Worm (Caenorhabditis elegans) whole organism, L1 larva: ENCODE results near the gene maph-9.
A peak's percentile ranks its signal among the peaks of the same experiment; 100 is the strongest.

Experiments used
- C16A3.4 ChIP-seq: fragments of 150-350 bp; optimal IDR thresholded peaks from 2 replicates; lab custom pipeline; 2014; ENCODE audit warnings: missing biosample characterization, missing genetic modification characterization
- C34B4.2 ChIP-seq: sonication (generic microtip); optimal IDR thresholded peaks from 2 replicates; lab custom pipeline; 2017; ENCODE audit warnings: mild to moderate bottlenecking, missing genetic modification characterization, missing compliant biosample characterization
- Y116A8C.19 ChIP-seq: sonication (generic microtip); optimal IDR thresholded peaks from 2 replicates; lab custom pipeline; 2016; ENCODE audit warnings: missing compliant biosample characterization, missing genetic modification characterization, borderline replicate concordance
- aly-2 ChIP-seq: fragments of 150-350 bp; optimal IDR thresholded peaks from 2 replicates; lab custom pipeline; 2014; ENCODE audit warnings: missing biosample characterization, missing genetic modification characterization
- ama-1 ChIP-seq: fragments of 150-350 bp; optimal IDR thresholded peaks from 2 replicates; lab custom pipeline; 2014
- ceh-63 ChIP-seq: fragments of 200-800 bp; sonication (Bioruptor generic); optimal IDR thresholded peaks from 2 replicates; lab custom pipeline; 2018; ENCODE audit warnings: mild to moderate bottlenecking, missing genetic modification characterization, missing compliant biosample characterization
- ceh-82 ChIP-seq, 3 experiments: fragments of 150-350 bp in 1 of 3; sonication (generic microtip) in 2 of 3; optimal IDR thresholded peaks; 2 replicates each; lab custom pipeline; 2014 to 2017; ENCODE audit warnings: missing biosample characterization in 3 of 3, missing genetic modification characterization in 3 of 3
- ceh-88 ChIP-seq: fragments of 200-800 bp; sonication (Bioruptor generic); IDR thresholded peaks from 2 replicates; pipeline ENCODE4 v1.3.6; 2022; ENCODE audit warnings: missing genetic modification characterization, missing compliant biosample characterization
- ceh-90 ChIP-seq: sonication (generic microtip); optimal IDR thresholded peaks from 2 replicates; lab custom pipeline; 2016; ENCODE audit warnings: missing genetic modification characterization, missing compliant biosample characterization
- ces-1 ChIP-seq: fragments of 150-350 bp; optimal IDR thresholded peaks from 2 replicates; lab custom pipeline; 2014; ENCODE audit warnings: missing biosample characterization, missing genetic modification reagents, missing genetic modification characterization
- egl-27 ChIP-seq, 2 experiments: fragments of 150-350 bp in 1 of 2; sonication (generic microtip); optimal IDR thresholded peaks; 3 replicates each; lab custom pipeline; 2017 to 2018; ENCODE audit warnings: missing biosample characterization in 2 of 2, missing genetic modification characterization in 2 of 2, missing genetic modification reagents in 2 of 2
- elt-2 ChIP-seq: sonication (generic microtip); optimal IDR thresholded peaks from 2 replicates; lab custom pipeline; 2016; ENCODE audit warnings: missing genetic modification characterization, mild to moderate bottlenecking, inconsistent platforms, missing compliant biosample characterization, missing genetic modification reagents
- fkh-10 ChIP-seq: sonication (generic microtip); optimal IDR thresholded peaks from 2 replicates; lab custom pipeline; 2017; ENCODE audit warnings: missing biosample characterization, missing genetic modification reagents, missing genetic modification characterization
- fos-1 ChIP-seq: fragments of 150-350 bp; optimal IDR thresholded peaks from 2 replicates; lab custom pipeline; 2014; ENCODE audit warnings: missing biosample characterization, missing genetic modification characterization
- grh-1 ChIP-seq: fragments of 200-800 bp; sonication (Bioruptor generic); IDR thresholded peaks from 2 replicates; pipeline ENCODE4 v1.3.6; 2022; ENCODE audit warnings: missing genetic modification reagents, missing genetic modification characterization, missing compliant biosample characterization
- hlh-17 ChIP-seq: fragments of 200-800 bp; sonication (Bioruptor generic); optimal IDR thresholded peaks from 2 replicates; lab custom pipeline; 2018; ENCODE audit warnings: missing genetic modification characterization, mild to moderate bottlenecking, missing compliant biosample characterization, moderate library complexity, borderline replicate concordance
- hlh-4 ChIP-seq: sonication (generic microtip); optimal IDR thresholded peaks from 2 replicates; lab custom pipeline; 2016; ENCODE audit warnings: mild to moderate bottlenecking, missing genetic modification characterization, missing compliant biosample characterization
- hpl-2 ChIP-seq: fragments of 150-350 bp; optimal IDR thresholded peaks from 2 replicates; lab custom pipeline; 2014; ENCODE audit warnings: missing biosample characterization, missing genetic modification reagents, missing genetic modification characterization
- isw-1 ChIP-seq: fragments of 200-800 bp; sonication (Bioruptor generic); IDR thresholded peaks from 2 replicates; pipeline ENCODE4 v1.3.6; 2022; ENCODE audit warnings: missing genetic modification characterization, missing compliant biosample characterization
- jun-1 ChIP-seq: fragments of 150-350 bp; optimal IDR thresholded peaks from 2 replicates; lab custom pipeline; 2014; ENCODE audit warnings: missing biosample characterization, missing genetic modification reagents, missing genetic modification characterization
- lin-13 ChIP-seq: fragments of 150-350 bp; optimal IDR thresholded peaks from 2 replicates; lab custom pipeline; 2014; ENCODE audit warnings: missing biosample characterization, missing genetic modification reagents, missing genetic modification characterization
- lin-15B ChIP-seq: fragments of 150-350 bp; sonication (generic microtip); optimal IDR thresholded peaks from 3 replicates; lab custom pipeline; 2014; ENCODE audit warnings: missing biosample characterization, missing genetic modification characterization
- lir-3 ChIP-seq: sonication (generic microtip); optimal IDR thresholded peaks from 2 replicates; lab custom pipeline; 2016; ENCODE audit warnings: mild to moderate bottlenecking, missing genetic modification characterization, moderate library complexity, missing compliant biosample characterization; ENCODE audit not compliant: poor library complexity
- lsy-2 ChIP-seq, 2 experiments: fragments of 150-350 bp; optimal IDR thresholded peaks; 2 replicates each; lab custom pipeline; 2014; ENCODE audit warnings: missing biosample characterization in 2 of 2, missing genetic modification characterization in 2 of 2
- mab-9 ChIP-seq: fragments of 200-800 bp; sonication (Bioruptor generic); IDR thresholded peaks from 2 replicates; pipeline ENCODE4 v1.3.6; 2022; ENCODE audit warnings: missing genetic modification reagents, missing genetic modification characterization, missing compliant biosample characterization
- mep-1 ChIP-seq: fragments of 150-350 bp; optimal IDR thresholded peaks from 2 replicates; lab custom pipeline; 2014; ENCODE audit warnings: missing biosample characterization, missing genetic modification characterization
- nhr-237 ChIP-seq: fragments of 150-350 bp; optimal IDR thresholded peaks from 2 replicates; lab custom pipeline; 2014; ENCODE audit warnings: missing biosample characterization, missing genetic modification characterization
- nhr-28 ChIP-seq: fragments of 150-350 bp; optimal IDR thresholded peaks from 2 replicates; lab custom pipeline; 2014; ENCODE audit warnings: missing biosample characterization, missing genetic modification characterization
- nhr-71 ChIP-seq: sonication (generic microtip); optimal IDR thresholded peaks from 2 replicates; lab custom pipeline; 2016; ENCODE audit warnings: mild to moderate bottlenecking, missing genetic modification characterization, moderate library complexity, missing compliant biosample characterization
- nhr-84 ChIP-seq: sonication (generic microtip); optimal IDR thresholded peaks from 2 replicates; lab custom pipeline; 2017; ENCODE audit warnings: missing biosample characterization, missing genetic modification characterization
- nhr-90 ChIP-seq: sonication (generic microtip); optimal IDR thresholded peaks from 2 replicates; lab custom pipeline; 2016; ENCODE audit warnings: mild to moderate bottlenecking, missing genetic modification characterization, missing compliant biosample characterization; ENCODE audit not compliant: poor library complexity
- pax-3 ChIP-seq: fragments of 200-800 bp; sonication (Bioruptor generic); optimal IDR thresholded peaks from 2 replicates; lab custom pipeline; 2018; ENCODE audit warnings: mild to moderate bottlenecking, missing genetic modification characterization, moderate library complexity, missing compliant biosample characterization
- pqm-1 ChIP-seq: sonication (generic microtip); optimal IDR thresholded peaks from 3 replicates; lab custom pipeline; 2017; ENCODE audit warnings: missing biosample characterization, missing genetic modification characterization
- skn-1 ChIP-seq: fragments of 150-350 bp; optimal IDR thresholded peaks from 2 replicates; lab custom pipeline; 2014; ENCODE audit warnings: missing biosample characterization, missing genetic modification characterization
- snpc-4 ChIP-seq: fragments of 150-350 bp; optimal IDR thresholded peaks from 2 replicates; lab custom pipeline; 2014; ENCODE audit warnings: missing biosample characterization, missing genetic modification characterization
- snu-23 ChIP-seq: sonication (generic microtip); optimal IDR thresholded peaks from 2 replicates; lab custom pipeline; 2016; ENCODE audit warnings: missing genetic modification characterization, missing compliant biosample characterization
- sox-4 ChIP-seq: sonication (generic microtip); optimal IDR thresholded peaks from 2 replicates; lab custom pipeline; 2016; ENCODE audit warnings: missing genetic modification characterization, missing compliant biosample characterization
- sup-37 ChIP-seq: fragments of 200-800 bp; sonication (Bioruptor generic); optimal IDR thresholded peaks from 2 replicates; lab custom pipeline; 2018; ENCODE audit warnings: mild to moderate bottlenecking, missing genetic modification characterization, missing compliant biosample characterization
- tbx-2 ChIP-seq: sonication (generic microtip); optimal IDR thresholded peaks from 2 replicates; lab custom pipeline; 2016; ENCODE audit warnings: missing genetic modification characterization, missing compliant biosample characterization
- unc-130 ChIP-seq: fragments of 150-350 bp; optimal IDR thresholded peaks from 2 replicates; lab custom pipeline; 2017; ENCODE audit warnings: missing biosample characterization, missing genetic modification characterization, inconsistent platforms
- unc-30 ChIP-seq: sonication (generic microtip); optimal IDR thresholded peaks from 2 replicates; lab custom pipeline; 2017; ENCODE audit warnings: missing biosample characterization, missing genetic modification characterization
- unc-62 ChIP-seq: fragments of 150-350 bp; optimal IDR thresholded peaks from 2 replicates; lab custom pipeline; 2014; ENCODE audit warnings: missing biosample characterization, missing genetic modification reagents, missing genetic modification characterization
- unc-86 ChIP-seq: sonication (generic microtip); optimal IDR thresholded peaks from 2 replicates; lab custom pipeline; 2016; ENCODE audit warnings: missing genetic modification characterization, missing compliant biosample characterization
- unc-98 ChIP-seq: fragments of 200-800 bp; sonication (Bioruptor generic); IDR thresholded peaks from 2 replicates; pipeline ENCODE4 v1.3.6; 2022; ENCODE audit warnings: missing genetic modification characterization, missing compliant biosample characterization
- vab-15 ChIP-seq: sonication (generic microtip); optimal IDR thresholded peaks from 2 replicates; lab custom pipeline; 2017; ENCODE audit warnings: missing genotype, mild to moderate bottlenecking, missing genetic modification characterization, missing compliant biosample characterization
- xbp-1 ChIP-seq: sonication (generic microtip); optimal IDR thresholded peaks from 2 replicates; lab custom pipeline; 2016; ENCODE audit warnings: missing genetic modification characterization, missing compliant biosample characterization
- zag-1 ChIP-seq: fragments of 150-350 bp; optimal IDR thresholded peaks from 2 replicates; lab custom pipeline; 2014; ENCODE audit warnings: missing biosample characterization, missing genetic modification characterization
- zip-4 ChIP-seq: fragments of 200-800 bp; sonication (Bioruptor generic); optimal IDR thresholded peaks from 2 replicates; lab custom pipeline; 2018; ENCODE audit warnings: mild to moderate bottlenecking, missing genetic modification characterization, moderate library complexity, missing compliant biosample characterization
- ztf-11 ChIP-seq, 2 experiments: sonication (generic microtip); optimal IDR thresholded peaks; 2 replicates each; lab custom pipeline; 2016 to 2017; ENCODE audit warnings: missing genetic modification characterization in 2 of 2, missing biosample characterization in 1 of 2, missing compliant biosample characterization in 1 of 2
- ztf-4 ChIP-seq: fragments of 150-350 bp; optimal IDR thresholded peaks from 2 replicates; lab custom pipeline; 2014; ENCODE audit warnings: missing biosample characterization, missing genetic modification characterization

maph-9 gene

ce11 chrIV:7165723-7166122 is 9.3 kb downstream of the maph-9 start, which contains the start of gene rpc-1 (continued):
- no peak for TF ChIP-seq ztf-11 (tag; optimal IDR thresholded peaks at IDR 0.05; lab: Kevin White, UChicago)
- no peak for TF ChIP-seq ceh-88 (GFP tag; lab: Robert Waterston, UW)
- peak; percentile 22 for TF ChIP-seq tbx-2 (tag; lab: Kevin White, UChicago)
- no peak for TF ChIP-seq fkh-10 (GFP tag; lab: Kevin White, UChicago)
- peak; percentile 42 for TF ChIP-seq lin-15B (tag; lab: Kevin White, UChicago)
- TF ChIP-seq ztf-4 (tag; lab: Kevin White, UChicago): no peak
- peak; percentile 30 for TF ChIP-seq snu-23 (GFP tag; lab: Kevin White, UChicago)
- no peak for TF ChIP-seq xbp-1 (tag; lab: Kevin White, UChicago)
- TF ChIP-seq egl-27 (tag; optimal IDR thresholded peaks at IDR 0.05; lab: Kevin White, UChicago): no peak
- TF ChIP-seq elt-2 (tag; lab: Kevin White, UChicago): no peak
- peak; percentile 5 for TF ChIP-seq nhr-90 (tag; lab: Kevin White, UChicago)
- no peak for TF ChIP-seq nhr-84
- TF ChIP-seq vab-15 (tag; lab: Kevin White, UChicago): no peak
- no peak for TF ChIP-seq lir-3 (tag; lab: Kevin White, UChicago)
- TF ChIP-seq zip-4 (GFP tag; lab: Kevin White, UChicago): no peak
- TF ChIP-seq sup-37 (GFP tag; lab: Kevin White, UChicago): no peak
- no peak for TF ChIP-seq aly-2
- TF ChIP-seq nhr-71: peak; percentile 42
- TF ChIP-seq unc-98: no peak
- peak; percentile 12 for TF ChIP-seq C16A3.4 (tag; lab: Kevin White, UChicago)
- no peak for TF ChIP-seq isw-1 (GFP tag; lab: Robert Waterston, UW)
- no peak for TF ChIP-seq Y116A8C.19 (tag; lab: Kevin White, UChicago)
- no peak for TF ChIP-seq unc-30
- TF ChIP-seq sox-4 (tag; lab: Kevin White, UChicago): no peak
- TF ChIP-seq jun-1 (tag; lab: Kevin White, UChicago): no peak
- TF ChIP-seq nhr-28 (tag; lab: Kevin White, UChicago): no peak
- TF ChIP-seq lsy-2 (tag; optimal IDR thresholded peaks at IDR 0.05; lab: Kevin White, UChicago): peak; percentile 22 to 75
- no peak for TF ChIP-seq nhr-237 (tag; lab: Kevin White, UChicago)
- no peak for TF ChIP-seq ces-1
- no peak for TF ChIP-seq unc-86 (tag; lab: Kevin White, UChicago)
- no peak for TF ChIP-seq ceh-90
- TF ChIP-seq hlh-4 (tag; lab: Kevin White, UChicago): no peak
- no peak for TF ChIP-seq ceh-63 (GFP tag; lab: Kevin White, UChicago)
- no peak for TF ChIP-seq pqm-1 (tag; lab: Kevin White, UChicago)
- TF ChIP-seq C34B4.2 (tag; lab: Kevin White, UChicago): no peak

- TF ChIP-seq ceh-63 (GFP tag; lab: Kevin White, UChicago) (no peak), unc-62 (GFP tag; lab: Kevin White, UChicago) (no peak), snpc-4 (tag; lab: Kevin White, UChicago) (no peak), hlh-17 (no peak), pqm-1 (tag; lab: Kevin White, UChicago) (no peak), ces-1 (no peak), ceh-88 (GFP tag; lab: Robert Waterston, UW) (no peak), nhr-84 (no peak), pax-3 (no peak), skn-1 (tag; lab: Kevin White, UChicago) (no peak), zag-1 (no peak), lin-15B (tag; lab: Kevin White, UChicago) (no peak), lsy-2 (tag; optimal IDR thresholded peaks at IDR 0.05; lab: Kevin White, UChicago) (peak; percentile 36 to 44), aly-2 (no peak), hpl-2 (GFP tag; lab: Kevin White, UChicago) (no peak), mab-9 (no peak), C34B4.2 (tag; lab: Kevin White, UChicago) (no peak), mep-1 (tag; lab: Kevin White, UChicago) (peak; percentile 53), grh-1 (GFP tag; lab: Robert Waterston, UW) (no peak), Y116A8C.19 (tag; lab: Kevin White, UChicago) (no peak), ceh-90 (no peak), ztf-11 (tag; optimal IDR thresholded peaks at IDR 0.05; lab: Kevin White, UChicago) (no peak), fos-1 (tag; lab: Kevin White, UChicago) (no peak), hlh-4 (tag; lab: Kevin White, UChicago) (no peak), lin-13 (GFP tag; lab: Kevin White, UChicago) (no peak), ceh-82 (tag; optimal IDR thresholded peaks at IDR 0.05; lab: Kevin White, UChicago) (peak in 1 of 3 experiments; percentile 31), ama-1 (lab: Kevin White, UChicago) (no peak), nhr-71 (peak; percentile 57), unc-86 (tag; lab: Kevin White, UChicago) (no peak), unc-130 (tag; lab: Kevin White, UChicago) (no peak), xbp-1 (tag; lab: Kevin White, UChicago) (no peak)
Measured at ce11 chrIV:7166553-7166952, 10.1 kb downstream of the maph-9 start, which contains the start of gene C42D4.18. Gene C42D4.18, plus strand, starts transcription at chrIV:7166783.
